Fruit fly (Drosophila melanogaster): ENCODE results near the gene Zcchc7.

DNA sequence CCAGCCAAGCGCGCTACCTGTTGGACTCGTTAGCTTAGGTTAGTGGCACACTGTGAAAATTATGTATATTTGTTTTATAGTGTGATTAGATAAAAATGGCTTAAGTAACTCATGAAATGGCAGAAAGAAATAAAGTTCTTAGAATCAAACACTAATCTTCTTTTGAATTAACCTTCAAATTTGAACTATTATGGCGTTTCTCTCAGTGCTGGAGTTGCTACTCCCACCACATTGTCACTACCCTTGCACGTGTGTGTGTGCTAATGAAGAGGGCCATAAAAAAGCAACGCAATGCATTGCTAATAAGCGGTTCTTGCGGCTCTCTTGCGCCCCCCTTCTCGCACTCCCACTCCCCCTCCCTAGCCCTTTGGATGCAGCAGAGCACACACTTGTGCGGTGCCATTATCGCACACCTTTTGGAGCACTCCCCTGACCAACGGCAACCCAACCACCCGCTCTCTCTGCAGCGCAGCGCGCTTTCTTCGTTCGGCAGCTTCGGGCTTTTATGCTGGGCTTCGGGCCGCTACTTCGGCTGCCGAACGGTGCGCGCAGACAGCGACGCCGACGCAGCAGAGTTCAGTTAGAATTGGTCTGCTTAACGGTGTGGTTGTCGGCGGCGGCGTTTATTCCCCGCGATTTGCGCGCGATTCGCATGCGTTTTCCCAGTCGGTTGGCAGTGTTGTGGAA, 45.6 kb downstream of the Zcchc7 start:
- TF ChIP-seq EcR (GFP tag; optimal IDR thresholded peaks at IDR 0.05) (peak; percentile 65), Ets98B (GFP tag; IDR thresholded peaks at IDR 0.05) (peak; percentile 86), rn (GFP tag; IDR thresholded peaks at IDR 0.05) (peak; percentile 72), Snoo (tag; optimal IDR thresholded peaks at IDR 0.05) (peak; percentile 70), CG10348 (GFP tag; IDR thresholded peaks at IDR 0.05) (peak; percentile 58), D1 (tag; optimal IDR thresholded peaks at IDR 0.05) (peak; percentile 35), CG8159 (tag; optimal IDR thresholded peaks at IDR 0.05) (peak; percentile 75), CG32121 (GFP tag; IDR thresholded peaks at IDR 0.05) (peak; percentile 86), CG17806 (tag; optimal IDR thresholded peaks at IDR 0.05) (peak; percentile 76), Pif1A (GFP tag; optimal IDR thresholded peaks at IDR 0.05) (peak; percentile 88), CG9948 (tag; optimal IDR thresholded peaks at IDR 0.05) (peak; percentile 83), CG14655 (GFP tag; optimal IDR thresholded peaks at IDR 0.05) (peak; percentile 92), CG13204 (GFP tag; optimal IDR thresholded peaks at IDR 0.05) (peak; percentile 97)

Measured in whole organism, pupa.